Worm (Caenorhabditis elegans) whole organism, early embryonic: ENCODE measurements around the gene grwd-1.
A peak's percentile ranks its signal among the peaks of the same experiment; 100 is the strongest.

ENCODE experiments used
- B0310.2 ChIP-seq: sonication (generic microtip); optimal IDR thresholded peaks from 2 replicates; lab custom pipeline; 2016; ENCODE audit warnings: mild to moderate bottlenecking, missing genetic modification characterization, missing compliant biosample characterization
- F13C5.2 ChIP-seq: sonication (generic microtip); optimal IDR thresholded peaks from 2 replicates; lab custom pipeline; 2017; ENCODE audit warnings: mild to moderate bottlenecking, missing genetic modification characterization, inconsistent platforms, missing compliant biosample characterization
- aly-1 ChIP-seq: sonication (generic microtip); optimal IDR thresholded peaks from 2 replicates; lab custom pipeline; 2016; ENCODE audit warnings: missing genetic modification characterization, missing compliant biosample characterization
- ama-1 ChIP-seq: fragments of 150-350 bp; optimal IDR thresholded peaks from 2 replicates; lab custom pipeline; 2014
- ceh-13 ChIP-seq: fragments of 200-800 bp; sonication (Bioruptor generic); optimal IDR thresholded peaks from 2 replicates; lab custom pipeline; 2018; ENCODE audit warnings: mild to moderate bottlenecking, missing genetic modification characterization, missing compliant biosample characterization
- ceh-36 ChIP-seq: sonication (generic microtip); optimal IDR thresholded peaks from 2 replicates; lab custom pipeline; 2016; ENCODE audit warnings: missing genetic modification characterization, inconsistent platforms, missing compliant biosample characterization
- ets-7 ChIP-seq: sonication (generic microtip); optimal IDR thresholded peaks from 2 replicates; lab custom pipeline; 2016; ENCODE audit warnings: missing genotype, missing genetic modification characterization, missing compliant biosample characterization
- flt-1 ChIP-seq: fragments of 200-800 bp; sonication (Bioruptor generic); IDR thresholded peaks from 2 replicates; pipeline ENCODE4 v1.3.6; 2022; ENCODE audit warnings: missing genetic modification characterization, missing compliant biosample characterization
- hmbx-1 ChIP-seq: sonication (generic microtip); optimal IDR thresholded peaks from 2 replicates; lab custom pipeline; 2016; ENCODE audit warnings: mild to moderate bottlenecking, missing genetic modification characterization, missing compliant biosample characterization
- hmg-4 ChIP-seq: fragments of 200-800 bp; sonication (Bioruptor generic); optimal IDR thresholded peaks from 2 replicates; lab custom pipeline; 2018; ENCODE audit warnings: mild to moderate bottlenecking, missing genetic modification characterization, missing compliant biosample characterization
- hnd-1 ChIP-seq: sonication (generic microtip); optimal IDR thresholded peaks from 2 replicates; lab custom pipeline; 2016; ENCODE audit warnings: missing genetic modification characterization, missing compliant biosample characterization
- pes-1 ChIP-seq: fragments of 200-800 bp; sonication (Bioruptor generic); IDR thresholded peaks from 2 replicates; pipeline ENCODE4 v1.3.6; 2022; ENCODE audit warnings: missing genetic modification reagents, missing genetic modification characterization, missing compliant biosample characterization
- scrt-1 ChIP-seq: fragments of 200-800 bp; sonication (Bioruptor generic); IDR thresholded peaks from 2 replicates; pipeline ENCODE4 v1.3.6; 2022; ENCODE audit warnings: missing genetic modification characterization, missing compliant biosample characterization
- sea-1 ChIP-seq: fragments of 200-800 bp; sonication (Bioruptor generic); conservative IDR thresholded peaks from 2 replicates; pipeline ENCODE4 v1.3.6; 2022; ENCODE audit warnings: missing genetic modification characterization, missing compliant biosample characterization
- tbx-11 ChIP-seq: fragments of 200-800 bp; sonication (Bioruptor generic); IDR thresholded peaks from 2 replicates; pipeline ENCODE4 v1.3.6; 2022; ENCODE audit warnings: missing genetic modification characterization, missing compliant biosample characterization
- tbx-37 ChIP-seq: fragments of 200-800 bp; sonication (Bioruptor generic); conservative IDR thresholded peaks from 2 replicates; pipeline ENCODE4 v1.3.6; 2022; ENCODE audit warnings: missing genetic modification reagents, missing genetic modification characterization, missing compliant biosample characterization
- tra-4 ChIP-seq: sonication (generic microtip); optimal IDR thresholded peaks from 2 replicates; lab custom pipeline; 2017; ENCODE audit warnings: missing genetic modification characterization, missing compliant biosample characterization

Gene grwd-1

DNA sequence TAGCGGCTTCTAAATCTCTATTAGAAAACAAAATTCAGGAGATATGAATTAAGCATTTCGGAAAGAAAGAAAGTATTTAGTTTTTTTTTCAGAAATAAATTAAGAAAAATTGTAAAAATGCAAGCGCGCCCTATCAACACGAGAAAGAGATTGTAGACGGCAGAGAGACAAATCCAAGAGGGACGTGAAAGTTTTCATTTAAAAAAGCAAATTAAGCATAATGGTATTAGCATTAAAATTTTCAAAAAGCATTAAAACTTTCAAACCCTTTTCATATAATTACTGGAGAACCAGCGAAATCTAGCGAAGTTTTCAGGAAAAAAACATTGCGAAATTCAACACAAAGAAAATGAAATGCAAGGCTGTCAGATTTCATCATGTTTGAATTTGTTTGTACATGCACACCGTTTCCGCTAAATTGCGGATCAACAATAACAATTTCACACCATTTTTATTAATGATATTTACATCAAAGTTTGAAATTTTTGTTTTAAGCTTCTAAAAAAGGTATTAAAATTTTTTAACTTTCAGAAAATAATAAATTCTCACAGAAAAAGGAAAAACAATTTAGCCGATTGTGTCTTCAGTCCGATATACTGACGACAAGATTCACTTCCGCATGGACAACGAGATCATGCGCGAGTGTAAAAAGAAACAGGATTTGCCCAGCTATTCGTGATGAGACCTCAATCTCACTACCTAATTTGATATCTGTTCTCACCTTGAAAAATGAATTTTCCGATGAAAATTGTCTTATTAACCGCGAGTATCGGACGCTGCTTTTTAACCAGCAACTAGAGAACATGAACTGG, 9.8 kb downstream of the grwd-1 start, which contains the start of gene gars-1:
Gene gars-1 (minus strand): TSS at position 808 of the 812 bp plus-strand sequence.
- no peak for TF ChIP-seq hmbx-1 (tag; lab: Kevin White, UChicago)
- TF ChIP-seq sea-1 (GFP tag; lab: Robert Waterston, UW) = no peak

- TF ChIP-seq ama-1 (lab: Kevin White, UChicago) (peak; percentile 35), hmg-4 (GFP tag; lab: Kevin White, UChicago) (no peak)
These were observed 11.9 kb downstream of the grwd-1 start, which contains the start of gene T10F2.2 for ce11 chrIII:5165211-5165610. T10F2.2 (minus strand) TSS chrIII:5165311.

DNA sequence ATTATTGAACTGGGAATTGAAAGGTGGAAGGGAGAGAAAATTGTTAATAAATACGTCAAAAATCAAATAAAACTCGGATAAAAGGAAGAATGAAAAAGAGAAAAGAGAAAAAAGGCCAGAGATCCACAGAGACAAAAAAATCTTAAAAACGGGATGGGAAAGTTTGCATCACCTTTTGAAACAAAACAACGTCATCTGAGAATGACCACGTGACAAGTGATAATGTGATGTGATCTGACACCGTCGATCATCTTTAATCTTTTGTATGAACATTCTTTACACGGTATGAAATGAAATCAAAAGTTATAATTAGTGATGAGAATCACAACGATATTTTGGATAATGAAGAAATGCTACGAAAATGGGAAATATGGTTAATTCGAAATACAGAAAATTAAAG, 12.5 kb downstream of the grwd-1 start:
- TF ChIP-seq tbx-37 (GFP tag; lab: Robert Waterston, UW) (no peak), ama-1 (lab: Kevin White, UChicago) (no peak), ceh-36 (no peak), scrt-1 (no peak), flt-1 (GFP tag; lab: Robert Waterston, UW) (no peak), B0310.2 (no peak), F13C5.2 (tag; lab: Kevin White, UChicago) (no peak), aly-1 (tag; lab: Kevin White, UChicago) (no peak), hnd-1 (tag; lab: Kevin White, UChicago) (no peak)

ce11 chrIII:5169699-5170098, 16.4 kb downstream of the grwd-1 start, which contains the start of gene ulp-1:
ulp-1 (minus strand) TSS chrIII:5169799.
- no peak for TF ChIP-seq ama-1 (lab: Kevin White, UChicago)
- no peak for TF ChIP-seq hnd-1 (tag; lab: Kevin White, UChicago)

DNA sequence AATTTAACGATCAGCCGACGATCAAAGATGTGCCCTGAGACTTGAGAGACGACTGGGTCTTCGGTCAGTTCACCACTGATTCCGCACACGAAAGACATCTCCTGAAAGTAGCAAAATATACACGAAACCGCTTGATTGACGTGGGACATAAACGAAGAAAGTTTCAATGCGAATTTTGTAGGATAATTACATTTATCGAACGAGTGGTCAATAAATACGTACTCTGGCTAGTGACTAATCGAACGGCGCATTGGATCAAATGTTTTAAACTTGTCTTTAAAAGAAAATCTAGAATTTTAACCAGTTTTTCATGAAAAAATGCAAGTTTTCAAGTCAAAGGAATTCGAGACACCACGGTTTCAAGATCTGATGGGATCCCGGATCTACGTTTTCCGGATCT, 18.7 kb downstream of the grwd-1 start, which contains the start of gene prp-19:
Gene prp-19 (minus strand): TSS at position 101 of the 400 bp plus-strand sequence.
- no peak for TF ChIP-seq F13C5.2 (tag; lab: Kevin White, UChicago)
- TF ChIP-seq ceh-36 = no peak
- TF ChIP-seq sea-1 (GFP tag; lab: Robert Waterston, UW) = no peak
- no peak for TF ChIP-seq aly-1 (tag; lab: Kevin White, UChicago)
- no peak for TF ChIP-seq ceh-13 (GFP tag; lab: Kevin White, UChicago)
- no peak for TF ChIP-seq flt-1 (GFP tag; lab: Robert Waterston, UW)
- TF ChIP-seq tbx-11 = no peak
- no peak for TF ChIP-seq hnd-1 (tag; lab: Kevin White, UChicago)
- no peak for TF ChIP-seq scrt-1
- no peak for TF ChIP-seq ets-7
- no peak for TF ChIP-seq hmg-4 (GFP tag; lab: Kevin White, UChicago)
- TF ChIP-seq tbx-37 (GFP tag; lab: Robert Waterston, UW) = no peak
- TF ChIP-seq hmbx-1 (tag; lab: Kevin White, UChicago) = no peak
- TF ChIP-seq ama-1 (lab: Kevin White, UChicago) = no peak
- TF ChIP-seq tra-4 (tag; lab: Kevin White, UChicago) = no peak

DNA sequence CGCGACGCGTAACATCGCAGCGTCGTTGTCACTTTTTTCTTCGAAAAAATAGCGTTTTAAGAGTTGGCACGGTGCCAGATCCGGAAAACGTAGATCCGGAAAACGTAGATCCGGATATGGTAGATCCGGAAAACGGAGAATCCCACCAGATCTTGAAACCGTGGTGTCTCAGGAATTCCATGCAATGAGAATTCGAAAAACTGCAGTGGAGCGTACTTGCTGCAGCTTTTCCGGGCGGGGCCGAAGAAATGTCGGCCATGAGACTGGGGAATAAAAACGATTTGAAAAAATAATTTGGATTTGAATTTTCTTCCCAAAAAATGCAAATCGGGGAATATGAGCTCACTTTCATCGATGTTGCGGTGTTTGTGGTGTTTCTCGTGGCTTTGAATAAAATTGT, 19.2 kb downstream of the grwd-1 start, which contains the start of gene K10D2.5:
Gene K10D2.5 (plus strand): TSS at position 251 of the 400 bp plus-strand sequence.
- TF ChIP-seq ceh-36 (peak; percentile 13), hmbx-1 (tag; lab: Kevin White, UChicago) (no peak), scrt-1 (peak; percentile 60; the same call in 1 of the 2 replicates), F13C5.2 (tag; lab: Kevin White, UChicago) (peak; percentile 50), B0310.2 (peak; percentile 26), sea-1 (GFP tag; lab: Robert Waterston, UW) (peak; percentile 81), hnd-1 (tag; lab: Kevin White, UChicago) (peak; percentile 33), aly-1 (tag; lab: Kevin White, UChicago) (peak; percentile 16), pes-1 (GFP tag; lab: Robert Waterston, UW) (peak; percentile 88), ets-7 (peak; percentile 82), tbx-37 (GFP tag; lab: Robert Waterston, UW) (peak; percentile 93), tbx-11 (peak; percentile 68; the same call in 1 of the 2 replicates), hmg-4 (GFP tag; lab: Kevin White, UChicago) (peak; percentile 53), flt-1 (GFP tag; lab: Robert Waterston, UW) (peak; percentile 75), ama-1 (lab: Kevin White, UChicago) (no peak), ceh-13 (GFP tag; lab: Kevin White, UChicago) (peak; percentile 10), tra-4 (tag; lab: Kevin White, UChicago) (no peak)

DNA sequence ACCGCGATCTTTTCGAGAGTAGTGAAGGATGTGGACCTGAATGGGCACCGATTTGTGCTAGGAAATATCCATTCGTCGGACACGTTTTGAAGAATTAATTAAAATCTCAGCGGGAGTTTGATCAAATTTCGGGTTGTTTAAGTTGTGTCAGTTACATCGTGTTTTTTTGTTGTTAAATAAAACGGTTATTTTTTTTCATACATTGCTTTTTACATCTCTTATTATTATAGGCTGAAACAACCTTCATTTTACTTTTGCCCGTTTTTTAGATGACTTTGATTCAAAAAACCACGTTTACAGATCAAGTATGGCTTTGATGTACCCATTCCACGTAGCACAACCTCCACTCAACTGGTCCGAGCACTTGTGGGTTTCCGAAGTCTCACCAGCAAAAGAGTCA, 19.9 kb downstream of the grwd-1 start, which contains the start of gene emb-1:
Gene emb-1 (plus strand): TSS at position 301 of the 400 bp plus-strand sequence.
- no peak for TF ChIP-seq tra-4 (tag; lab: Kevin White, UChicago)
- TF ChIP-seq flt-1 (GFP tag; lab: Robert Waterston, UW) = no peak
- TF ChIP-seq B0310.2 = no peak
- no peak for TF ChIP-seq aly-1 (tag; lab: Kevin White, UChicago)
- no peak for TF ChIP-seq sea-1 (GFP tag; lab: Robert Waterston, UW)
- TF ChIP-seq tbx-11 = no peak
- no peak for TF ChIP-seq ceh-13 (GFP tag; lab: Kevin White, UChicago)
- no peak for TF ChIP-seq ama-1 (lab: Kevin White, UChicago)
- no peak for TF ChIP-seq tbx-37 (GFP tag; lab: Robert Waterston, UW)
- no peak for TF ChIP-seq hmbx-1 (tag; lab: Kevin White, UChicago)
- no peak for TF ChIP-seq hnd-1 (tag; lab: Kevin White, UChicago)
- no peak for TF ChIP-seq ceh-36
